Worm (Caenorhabditis elegans) whole organism, L4 larva: ENCODE measurements around the gene ZK380.2.

ENCODE experiments used
- D1046.2 ChIP-seq: fragments of 200-800 bp; sonication (Bioruptor generic); IDR thresholded peaks from 2 replicates; pipeline ENCODE4 v1.3.6; 2022; ENCODE audit warnings: missing genetic modification characterization, missing compliant biosample characterization
- F49E8.2 ChIP-seq: sonication (generic microtip); optimal IDR thresholded peaks from 2 replicates; lab custom pipeline; 2016; ENCODE audit warnings: missing compliant biosample characterization, mild to moderate bottlenecking, missing genetic modification characterization, borderline replicate concordance
- Y48G9A.11 ChIP-seq: fragments of 200-800 bp; sonication (Bioruptor generic); IDR thresholded peaks from 2 replicates; pipeline ENCODE4 v1.3.6; 2022; ENCODE audit warnings: missing genetic modification reagents, missing genetic modification characterization, missing compliant biosample characterization
- Y5F2A.4 ChIP-seq: fragments of 200-800 bp; sonication (Bioruptor generic); optimal IDR thresholded peaks from 2 replicates; lab custom pipeline; 2018; ENCODE audit warnings: mild to moderate bottlenecking, missing genetic modification characterization, missing compliant biosample characterization
- ZK546.5 ChIP-seq, 2 experiments: sonication (generic microtip); optimal IDR thresholded peaks; 2 replicates each; lab custom pipeline; 2017; ENCODE audit warnings: missing biosample characterization in 2 of 2, missing genetic modification characterization in 2 of 2
- aha-1 ChIP-seq: fragments of 150-350 bp; peaks from one replicate; lab custom pipeline; 2014; ENCODE audit warnings: missing biosample characterization, missing genetic modification characterization
- arid-1 ChIP-seq: fragments of 200-800 bp; sonication (Bioruptor generic); conservative IDR thresholded peaks from 2 replicates; pipeline ENCODE4 v1.3.6; 2022; ENCODE audit warnings: missing genetic modification reagents, missing genetic modification characterization, missing compliant biosample characterization
- ceh-82 ChIP-seq: sonication (generic microtip); optimal IDR thresholded peaks from 2 replicates; lab custom pipeline; 2017; ENCODE audit warnings: missing biosample characterization, missing genetic modification characterization
- ces-1 ChIP-seq: fragments of 150-350 bp; sonication (generic microtip); optimal IDR thresholded peaks from 4 replicates; lab custom pipeline; 2014; ENCODE audit warnings: missing biosample characterization, missing genetic modification reagents, missing genetic modification characterization
- cey-2 ChIP-seq: sonication (generic microtip); optimal IDR thresholded peaks from 3 replicates; lab custom pipeline; 2017; ENCODE audit warnings: missing genetic modification characterization, mild to moderate bottlenecking, missing compliant biosample characterization, antibody characterized with exemption, borderline replicate concordance; ENCODE audit not compliant: insufficient read depth
- ctbp-1 ChIP-seq: fragments of 200-800 bp; sonication (Bioruptor generic); IDR thresholded peaks from 2 replicates; pipeline ENCODE4 v1.3.6; 2022; ENCODE audit warnings: missing genetic modification reagents, missing genetic modification characterization, missing compliant biosample characterization
- daf-19 ChIP-seq: fragments of 200-800 bp; sonication (Bioruptor generic); conservative IDR thresholded peaks from 2 replicates; pipeline ENCODE4 v1.3.6; 2022; ENCODE audit warnings: missing genetic modification characterization, missing compliant biosample characterization
- dmd-6 ChIP-seq: fragments of 200-800 bp; sonication (Bioruptor generic); IDR thresholded peaks from 2 replicates; pipeline ENCODE4 v1.3.6; 2022; ENCODE audit warnings: missing genetic modification reagents, missing genetic modification characterization, missing compliant biosample characterization
- dve-1 ChIP-seq: sonication (generic microtip); optimal IDR thresholded peaks from 2 replicates; lab custom pipeline; 2017; ENCODE audit warnings: antibody characterized with exemption, mild to moderate bottlenecking, missing genetic modification characterization, missing compliant biosample characterization; ENCODE audit not compliant: insufficient read depth
- egl-43 ChIP-seq: fragments of 200-800 bp; sonication (Bioruptor generic); IDR thresholded peaks from 2 replicates; pipeline ENCODE4 v1.3.6; 2022; ENCODE audit warnings: missing genetic modification reagents, missing genetic modification characterization, missing compliant biosample characterization
- fkh-10 ChIP-seq: fragments of 150-350 bp; optimal IDR thresholded peaks from 2 replicates; lab custom pipeline; 2014; ENCODE audit warnings: missing biosample characterization, missing genetic modification reagents, missing genetic modification characterization
- hlh-11 ChIP-seq: fragments of 200-800 bp; sonication (Bioruptor generic); optimal IDR thresholded peaks from 2 replicates; lab custom pipeline; 2018; ENCODE audit warnings: mild to moderate bottlenecking, missing genetic modification characterization, missing compliant biosample characterization
- hlh-30 ChIP-seq: sonication (generic microtip); optimal IDR thresholded peaks from 2 replicates; lab custom pipeline; 2017; ENCODE audit warnings: antibody characterized with exemption, mild to moderate bottlenecking, missing genetic modification characterization, missing compliant biosample characterization; ENCODE audit not compliant: insufficient read depth
- hmg-1.1 ChIP-seq: fragments of 200-800 bp; sonication (Bioruptor generic); IDR thresholded peaks from 2 replicates; pipeline ENCODE4 v1.3.6; 2022; ENCODE audit warnings: missing genetic modification reagents, missing genetic modification characterization, missing compliant biosample characterization
- lin-29 ChIP-seq: fragments of 200-800 bp; sonication (Bioruptor generic); IDR thresholded peaks from 2 replicates; pipeline ENCODE4 v1.3.6; 2022; ENCODE audit warnings: missing genetic modification reagents, missing genetic modification characterization, missing compliant biosample characterization
- lin-39 ChIP-seq: fragments of 150-350 bp; optimal IDR thresholded peaks from 2 replicates; lab custom pipeline; 2014; ENCODE audit warnings: missing biosample characterization, missing genetic modification reagents, missing genetic modification characterization
- mes-2 ChIP-seq: sonication (generic microtip); optimal IDR thresholded peaks from 2 replicates; lab custom pipeline; 2016; ENCODE audit warnings: missing genotype, mild to moderate bottlenecking, missing genetic modification characterization, missing compliant biosample characterization; ENCODE audit not compliant: poor library complexity, severe bottlenecking
- mxl-2 ChIP-seq: fragments of 200-800 bp; sonication (Bioruptor generic); conservative IDR thresholded peaks from 2 replicates; pipeline ENCODE4 v1.3.6; 2022; ENCODE audit warnings: missing genetic modification reagents, missing genetic modification characterization, missing compliant biosample characterization
- nhr-10 ChIP-seq: fragments of 150-350 bp; optimal IDR thresholded peaks from 2 replicates; lab custom pipeline; 2014; ENCODE audit warnings: missing biosample characterization, missing genetic modification characterization
- nhr-111 ChIP-seq: fragments of 200-800 bp; sonication (Bioruptor generic); optimal IDR thresholded peaks from 2 replicates; lab custom pipeline; 2018; ENCODE audit warnings: mild to moderate bottlenecking, missing genetic modification characterization, missing compliant biosample characterization
- nhr-237 ChIP-seq: sonication (generic microtip); optimal IDR thresholded peaks from 2 replicates; lab custom pipeline; 2017; ENCODE audit warnings: missing biosample characterization, missing genetic modification characterization
- nhr-25 ChIP-seq: sonication (generic microtip); optimal IDR thresholded peaks from 2 replicates; lab custom pipeline; 2017; ENCODE audit warnings: missing genetic modification characterization, mild to moderate bottlenecking, missing compliant biosample characterization, antibody characterized with exemption, moderate library complexity, borderline replicate concordance; ENCODE audit not compliant: insufficient read depth
- nhr-76 ChIP-seq: fragments of 150-350 bp; optimal IDR thresholded peaks from 2 replicates; lab custom pipeline; 2014; ENCODE audit warnings: missing biosample characterization, missing genetic modification characterization
- nhr-77 ChIP-seq: fragments of 150-350 bp; optimal IDR thresholded peaks from 2 replicates; lab custom pipeline; 2014; ENCODE audit warnings: missing biosample characterization, missing genetic modification characterization
- set-16 ChIP-seq: fragments of 200-800 bp; sonication (Bioruptor generic); IDR thresholded peaks from 2 replicates; pipeline ENCODE4 v1.3.6; 2022; ENCODE audit warnings: missing genetic modification reagents, missing genetic modification characterization, missing compliant biosample characterization
- snpc-1.2 ChIP-seq: fragments of 200-800 bp; sonication (Bioruptor generic); IDR thresholded peaks from 2 replicates; pipeline ENCODE4 v1.3.6; 2022; ENCODE audit warnings: missing genetic modification reagents, missing genetic modification characterization, missing compliant biosample characterization
- snpc-4 ChIP-seq: fragments of 150-350 bp; optimal IDR thresholded peaks from 2 replicates; lab custom pipeline; 2014; ENCODE audit warnings: missing biosample characterization, missing genetic modification characterization
- unc-62 ChIP-seq, 3 experiments: fragments of 150-350 bp in 1 of 3; sonication (generic microtip); optimal IDR thresholded peaks in 2 of 3; peaks in 1 of 3; 1 replicate in 1 of 3; 2 replicates in 2 of 3; lab custom pipeline; 2014 to 2017; ENCODE audit warnings: missing biosample characterization in 3 of 3, missing genetic modification characterization in 3 of 3, missing genetic modification reagents in 3 of 3, missing genotype in 1 of 3
- vab-7 ChIP-seq: fragments of 200-800 bp; sonication (Bioruptor generic); IDR thresholded peaks from 2 replicates; pipeline ENCODE4 v1.3.6; 2022; ENCODE audit warnings: missing genetic modification reagents, missing genetic modification characterization, missing compliant biosample characterization
- zip-2 ChIP-seq: fragments of 150-350 bp; optimal IDR thresholded peaks from 2 replicates; lab custom pipeline; 2014; ENCODE audit warnings: missing biosample characterization, missing genetic modification characterization
- ztf-11 ChIP-seq: fragments of 150-350 bp; optimal IDR thresholded peaks from 2 replicates; lab custom pipeline; 2014; ENCODE audit warnings: missing biosample characterization, missing genetic modification characterization
- ztf-7 ChIP-seq: fragments of 150-350 bp; optimal IDR thresholded peaks from 2 replicates; lab custom pipeline; 2014; ENCODE audit warnings: missing biosample characterization, missing genetic modification characterization

The ZK380.2 gene

ce11 chrX:1630881-1631516 is at the start of gene ZK380.2:
Gene ZK380.2 (plus strand): TSS chrX:1631466.
- no peak for TF ChIP-seq F49E8.2
- TF ChIP-seq snpc-1.2 (GFP tag; lab: Robert Waterston, UW) = no peak
- no peak for TF ChIP-seq hlh-11
- TF ChIP-seq ceh-82 (tag; lab: Kevin White, UChicago) = no peak
- no peak for TF ChIP-seq nhr-25 (tag; lab: Kevin White, UChicago)
- no peak for TF ChIP-seq fkh-10 (GFP tag; lab: Kevin White, UChicago)
- no peak for TF ChIP-seq ztf-7
- TF ChIP-seq aha-1 = peak; percentile 67
- no peak for TF ChIP-seq hmg-1.1 (GFP tag; lab: Robert Waterston, UW)
- TF ChIP-seq Y5F2A.4 (GFP tag; lab: Kevin White, UChicago) = no peak
- TF ChIP-seq arid-1 = no peak
- no peak for TF ChIP-seq zip-2 (tag; lab: Kevin White, UChicago)
- no peak for TF ChIP-seq snpc-4
- no peak for TF ChIP-seq ctbp-1 (GFP tag; lab: Robert Waterston, UW)
- no peak for TF ChIP-seq ztf-11 (tag; lab: Kevin White, UChicago)
- TF ChIP-seq daf-19 = no peak
- TF ChIP-seq lin-39 (tag; lab: Kevin White, UChicago) = no peak
- TF ChIP-seq hlh-30 (tag; lab: Kevin White, UChicago) = no peak
- TF ChIP-seq lin-29 = no peak
- TF ChIP-seq egl-43 (GFP tag; lab: Robert Waterston, UW) = peak; percentile 65; the same call in 1 of the 2 replicates
- TF ChIP-seq set-16 (GFP tag; lab: Robert Waterston, UW) = peak; percentile 49
- TF ChIP-seq dve-1 (tag; lab: Kevin White, UChicago) = no peak

ce11 chrX:1583980-1584379 is 47.3 kb upstream of the ZK380.2 start:
- TF ChIP-seq nhr-76 (tag; lab: Kevin White, UChicago) = no peak
- TF ChIP-seq lin-29 = no peak
- TF ChIP-seq egl-43 (GFP tag; lab: Robert Waterston, UW) = no peak
- no peak for TF ChIP-seq vab-7 (GFP tag; lab: Robert Waterston, UW)
- TF ChIP-seq dmd-6 (GFP tag; lab: Robert Waterston, UW) = no peak
- no peak for TF ChIP-seq mes-2 (tag; lab: Kevin White, UChicago)
- no peak for TF ChIP-seq ces-1 (GFP tag; lab: Kevin White, UChicago)
- no peak for TF ChIP-seq ZK546.5 (tag; optimal IDR thresholded peaks at IDR 0.05; lab: Kevin White, UChicago)
- no peak for TF ChIP-seq nhr-77 (tag; lab: Kevin White, UChicago)
- no peak for TF ChIP-seq unc-62 (GFP tag; optimal IDR thresholded peaks at IDR 0.05 in 1 of 2; lab: Kevin White, UChicago)
- TF ChIP-seq unc-62 (tag; optimal IDR thresholded peaks at IDR 0.05; lab: Kevin White, UChicago) = no peak
- no peak for TF ChIP-seq nhr-25 (tag; lab: Kevin White, UChicago)
- TF ChIP-seq nhr-111 (GFP tag; lab: Kevin White, UChicago) = no peak
- TF ChIP-seq mxl-2 (GFP tag; lab: Robert Waterston, UW) = no peak
- TF ChIP-seq D1046.2 (GFP tag; lab: Robert Waterston, UW) = no peak
- TF ChIP-seq cey-2 (tag; lab: Kevin White, UChicago) = no peak
- TF ChIP-seq ceh-82 (tag; lab: Kevin White, UChicago) = no peak
- TF ChIP-seq nhr-10 (tag; lab: Kevin White, UChicago) = no peak
- no peak for TF ChIP-seq nhr-237 (tag; lab: Kevin White, UChicago)
- TF ChIP-seq hlh-30 (tag; lab: Kevin White, UChicago) = no peak
- no peak for TF ChIP-seq Y48G9A.11 (GFP tag; lab: Robert Waterston, UW)
